Fruit fly (Drosophila melanogaster) whole organism, embryonic: Measurements from ENCODE around the gene CG32176.

Experiments
- Abd-B ChIP-seq: fragments of 200-800 bp; sonication (Bioruptor generic); optimal IDR thresholded peaks from 2 replicates; lab custom pipeline; 2018; ENCODE audit warnings: missing biosample characterization, mild to moderate bottlenecking, missing genetic modification characterization, moderate library complexity
- Atf6 ChIP-seq: fragments of 200-800 bp; sonication (Bioruptor generic); IDR thresholded peaks from 2 replicates; pipeline ENCODE4 v1.3.6; 2022; ENCODE audit warnings: missing biosample characterization, missing genetic modification characterization
- B-H2 ChIP-seq: fragments of 200-800 bp; sonication (Bioruptor generic); optimal IDR thresholded peaks from 2 replicates; lab custom pipeline; 2018; ENCODE audit warnings: missing biosample characterization, mild to moderate bottlenecking, missing genetic modification characterization
- BEAF-32 ChIP-seq: fragments of 200-800 bp; sonication (Bioruptor generic); optimal IDR thresholded peaks from 3 replicates; lab custom pipeline; 2017; ENCODE audit warnings: missing biosample characterization, missing genetic modification characterization, mild to moderate bottlenecking, moderate library complexity, missing genetic modification reagents
- Blimp-1 ChIP-seq: fragments of 200-800 bp; sonication (Bioruptor generic); optimal IDR thresholded peaks from 3 replicates; lab custom pipeline; 2018; ENCODE audit warnings: missing biosample characterization, missing genetic modification characterization, mild to moderate bottlenecking, moderate library complexity, missing genetic modification reagents
- CG10366 ChIP-seq: fragments of 200-800 bp; sonication (Bioruptor generic); IDR thresholded peaks from 2 replicates; pipeline ENCODE4 v1.3.6; 2022; ENCODE audit warnings: missing biosample characterization, missing genetic modification characterization
- CG12942 ChIP-seq: fragments of 200-800 bp; sonication (Bioruptor generic); optimal IDR thresholded peaks from 3 replicates; lab custom pipeline; 2016; ENCODE audit warnings: missing biosample characterization, missing genetic modification characterization
- CG13123 ChIP-seq: fragments of 200-800 bp; sonication (Bioruptor generic); optimal IDR thresholded peaks from 2 replicates; lab custom pipeline; 2016; ENCODE audit warnings: missing biosample characterization, missing genetic modification characterization
- CG14050 ChIP-seq: fragments of 200-800 bp; sonication (Bioruptor generic); IDR thresholded peaks from 3 replicates; pipeline ENCODE4 v1.3.6; 2022; ENCODE audit warnings: missing biosample characterization, missing genetic modification characterization
- CG15269 ChIP-seq: fragments of 200-800 bp; sonication (Bioruptor generic); optimal IDR thresholded peaks from 2 replicates; lab custom pipeline; 2018; ENCODE audit warnings: missing biosample characterization, mild to moderate bottlenecking, missing genetic modification characterization, moderate library complexity
- CG1529 ChIP-seq: fragments of 200-800 bp; sonication (Bioruptor generic); optimal IDR thresholded peaks from 3 replicates; lab custom pipeline; 2018; ENCODE audit warnings: missing biosample characterization, missing genetic modification characterization
- CG15601 ChIP-seq: fragments of 200-800 bp; sonication (Bioruptor generic); optimal IDR thresholded peaks from 3 replicates; lab custom pipeline; 2019; ENCODE audit warnings: missing biosample characterization, mild to moderate bottlenecking, missing genetic modification characterization, moderate library complexity
- CG1647 ChIP-seq: fragments of 200-800 bp; sonication (Bioruptor generic); optimal IDR thresholded peaks from 3 replicates; lab custom pipeline; 2016; ENCODE audit warnings: missing biosample characterization, missing genetic modification characterization
- CG17829 ChIP-seq: fragments of 200-800 bp; optimal IDR thresholded peaks from 2 replicates; lab custom pipeline; 2019; ENCODE audit warnings: missing biosample characterization, mild to moderate bottlenecking, missing genetic modification characterization, moderate library complexity
- CG2199 ChIP-seq: fragments of 200-800 bp; sonication (Bioruptor generic); IDR thresholded peaks from 3 replicates; pipeline ENCODE4 v1.3.6; 2022; ENCODE audit warnings: missing biosample characterization, missing genetic modification characterization
- CG2678 ChIP-seq: fragments of 200-800 bp; sonication (Bioruptor generic); optimal IDR thresholded peaks from 3 replicates; lab custom pipeline; 2019; ENCODE audit warnings: missing biosample characterization, mild to moderate bottlenecking, missing genetic modification characterization, moderate library complexity
- CG4820 ChIP-seq: fragments of 200-800 bp; sonication (Bioruptor generic); optimal IDR thresholded peaks from 3 replicates; lab custom pipeline; 2016; ENCODE audit warnings: missing biosample characterization, missing genetic modification characterization
- CG6683 ChIP-seq: fragments of 200-800 bp; sonication (Bioruptor generic); optimal IDR thresholded peaks from 2 replicates; lab custom pipeline; 2017; ENCODE audit warnings: missing biosample characterization, mild to moderate bottlenecking, missing genetic modification characterization, missing genetic modification reagents
- Camta ChIP-seq: fragments of 200-800 bp; sonication (Bioruptor generic); optimal IDR thresholded peaks from 2 replicates; lab custom pipeline; 2016; ENCODE audit warnings: missing biosample characterization, missing genetic modification characterization
- D19A ChIP-seq: fragments of 200-800 bp; optimal IDR thresholded peaks from 3 replicates; lab custom pipeline; 2019; ENCODE audit warnings: missing biosample characterization, mild to moderate bottlenecking, missing genetic modification characterization, moderate library complexity
- Fer1 ChIP-seq: fragments of 200-800 bp; sonication (Bioruptor generic); optimal IDR thresholded peaks from 2 replicates; lab custom pipeline; 2017; ENCODE audit warnings: missing biosample characterization, mild to moderate bottlenecking, missing genetic modification characterization
- Fer2 ChIP-seq: fragments of 200-800 bp; sonication (Bioruptor generic); optimal IDR thresholded peaks from 2 replicates; lab custom pipeline; 2018; ENCODE audit warnings: missing biosample characterization, mild to moderate bottlenecking, missing genetic modification characterization, moderate library complexity
- Fer3 ChIP-seq: fragments of 200-800 bp; sonication (Bioruptor generic); optimal IDR thresholded peaks from 2 replicates; lab custom pipeline; 2018; ENCODE audit warnings: missing biosample characterization, mild to moderate bottlenecking, missing genetic modification characterization, moderate library complexity
- Gug ChIP-seq: fragments of 200-800 bp; sonication (Bioruptor generic); IDR thresholded peaks from 4 replicates; pipeline ENCODE4 v1.3.6; 2022; ENCODE audit warnings: missing biosample characterization, missing genetic modification characterization
- HLH3B ChIP-seq: fragments of 200-800 bp; sonication (Bioruptor generic); IDR thresholded peaks from 2 replicates; pipeline ENCODE4 v1.3.6; 2022; ENCODE audit warnings: missing biosample characterization, missing genetic modification characterization
- Hr3 ChIP-seq: fragments of 200-800 bp; sonication (Bioruptor generic); optimal IDR thresholded peaks from 3 replicates; lab custom pipeline; 2016; ENCODE audit warnings: missing biosample characterization, missing genetic modification characterization
- Hr51 ChIP-seq, 2 experiments: fragments of 200-800 bp; sonication (Bioruptor generic); optimal IDR thresholded peaks; 2 replicates in 1 of 2; 3 replicates in 1 of 2; lab custom pipeline; 2016 to 2018; ENCODE audit warnings: missing biosample characterization in 2 of 2, missing genetic modification characterization in 2 of 2, mild to moderate bottlenecking in 1 of 2, moderate library complexity in 1 of 2
- Hsf ChIP-seq: fragments of 200-800 bp; sonication (Bioruptor generic); optimal IDR thresholded peaks from 3 replicates; lab custom pipeline; 2016; ENCODE audit warnings: missing biosample characterization, missing genetic modification characterization
- MESR4 ChIP-seq: fragments of 200-800 bp; sonication (Bioruptor generic); optimal IDR thresholded peaks from 2 replicates; lab custom pipeline; 2018; ENCODE audit warnings: missing biosample characterization, mild to moderate bottlenecking, missing genetic modification characterization, moderate library complexity
- Mad ChIP-seq: fragments of 200-800 bp; sonication (Bioruptor generic); optimal IDR thresholded peaks from 2 replicates; lab custom pipeline; 2016; ENCODE audit warnings: missing biosample characterization, missing genetic modification characterization
- Max ChIP-seq: fragments of 200-800 bp; sonication (Bioruptor generic); optimal IDR thresholded peaks from 2 replicates; lab custom pipeline; 2016; ENCODE audit warnings: missing biosample characterization, mild to moderate bottlenecking, missing genetic modification characterization
- PHDP ChIP-seq: fragments of 200-800 bp; sonication (Bioruptor generic); optimal IDR thresholded peaks from 3 replicates; lab custom pipeline; 2018; ENCODE audit warnings: missing biosample characterization, mild to moderate bottlenecking, missing genetic modification characterization, moderate library complexity
- bsh ChIP-seq, 2 experiments: fragments of 200-800 bp; sonication (Bioruptor generic); optimal IDR thresholded peaks; 2 replicates each; lab custom pipeline; 2017 to 2018; ENCODE audit warnings: mild to moderate bottlenecking in 2 of 2, missing biosample characterization in 2 of 2, missing genetic modification characterization in 2 of 2, moderate library complexity in 1 of 2
- dan ChIP-seq: fragments of 200-800 bp; sonication (Bioruptor generic); IDR thresholded peaks from 2 replicates; pipeline ENCODE4 v1.3.6; 2022; ENCODE audit warnings: missing biosample characterization, missing genetic modification characterization
- fd3F ChIP-seq: fragments of 200-800 bp; sonication (Bioruptor generic); optimal IDR thresholded peaks from 2 replicates; lab custom pipeline; 2018; ENCODE audit warnings: missing biosample characterization, mild to moderate bottlenecking, missing genetic modification characterization, moderate library complexity
- gcm ChIP-seq: fragments of 200-800 bp; sonication (Bioruptor generic); optimal IDR thresholded peaks from 2 replicates; lab custom pipeline; 2019; ENCODE audit warnings: missing biosample characterization, mild to moderate bottlenecking, missing genetic modification characterization, moderate library complexity
- gem ChIP-seq: fragments of 200-800 bp; sonication (Bioruptor generic); optimal IDR thresholded peaks from 2 replicates; lab custom pipeline; 2019; ENCODE audit warnings: missing biosample characterization, mild to moderate bottlenecking, missing genetic modification characterization, moderate library complexity
- hb ChIP-seq: fragments of 200-800 bp; sonication (Bioruptor generic); IDR thresholded peaks from 3 replicates; pipeline ENCODE4 v1.3.6; 2022; ENCODE audit warnings: missing biosample characterization, missing genetic modification characterization; ENCODE audit not compliant: partially characterized antibody
- hkb ChIP-seq, 2 experiments: fragments of 200-800 bp in 1 of 2; fragments of >200 bp in 1 of 2; sonication (Bioruptor generic) in 1 of 2; IDR thresholded peaks in 1 of 2; optimal IDR thresholded peaks in 1 of 2; 2 replicates each; pipeline versions ENCODE4 v1.3.6 to Lab custom; 2017 to 2022; ENCODE audit warnings: missing biosample characterization in 1 of 2, missing genetic modification characterization in 1 of 2
- lilli ChIP-seq: fragments of 200-800 bp; sonication (Bioruptor generic); optimal IDR thresholded peaks from 3 replicates; lab custom pipeline; 2016; ENCODE audit warnings: missing biosample characterization, missing genetic modification characterization
- lola ChIP-seq, 3 experiments: fragments of >200 bp in 2 of 3; fragments of 200-800 bp in 1 of 3; sonication (Bioruptor generic) in 1 of 3; optimal IDR thresholded peaks; 2 replicates each; lab custom pipeline; 2017 to 2019; ENCODE audit warnings: missing biosample characterization in 3 of 3, missing genetic modification characterization in 3 of 3, mild to moderate bottlenecking in 1 of 3, moderate library complexity in 1 of 3
- pum ChIP-seq: fragments of 200-800 bp; sonication (Bioruptor generic); optimal IDR thresholded peaks from 2 replicates; lab custom pipeline; 2016; ENCODE audit warnings: missing biosample characterization, missing genetic modification characterization
- sd ChIP-seq: fragments of 200-800 bp; sonication (Bioruptor generic); optimal IDR thresholded peaks from 3 replicates; lab custom pipeline; 2018; ENCODE audit warnings: missing biosample characterization, mild to moderate bottlenecking, missing genetic modification characterization, moderate library complexity
- tin ChIP-seq: fragments of 200-800 bp; sonication (Bioruptor generic); optimal IDR thresholded peaks from 3 replicates; lab custom pipeline; 2016; ENCODE audit warnings: missing biosample characterization, missing genetic modification characterization
- zfh1 ChIP-seq: fragments of 200-800 bp; sonication (Bioruptor generic); IDR thresholded peaks from 3 replicates; pipeline ENCODE4 v1.3.6; 2022; ENCODE audit warnings: missing biosample characterization, missing genetic modification characterization

CG32176 gene

DNA sequence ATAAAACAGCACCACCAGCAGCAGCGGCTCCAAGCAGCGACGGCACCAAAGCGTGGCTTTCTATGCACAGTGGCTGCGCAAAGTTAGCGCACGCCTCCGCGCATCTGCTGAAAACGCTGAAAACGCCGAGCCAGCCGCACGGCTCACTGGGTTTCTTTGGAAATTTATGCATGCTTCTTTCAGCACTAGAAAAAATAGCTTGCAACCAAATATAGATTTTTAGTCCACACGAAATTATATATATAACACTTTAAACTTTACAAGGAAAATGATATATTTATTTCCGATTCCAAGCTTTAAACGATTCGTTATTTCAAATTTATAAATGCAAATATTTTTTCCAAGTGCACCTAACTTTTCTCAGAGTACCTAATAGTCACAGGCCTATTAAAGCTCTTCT is 29.0 kb upstream of the CG32176 start (continued):
- TF ChIP-seq Mad (no peak), hkb (optimal IDR thresholded peaks at IDR 0.05; lab: Kevin White, UChicago) (no peak), hkb (GFP tag; IDR thresholded peaks at IDR 0.05; lab: Robert Waterston, UW) (peak; percentile 15; the same call in 1 of the 2 replicates), Max (GFP tag; lab: Kevin White, UChicago) (peak; percentile 16), Hr51 (GFP tag; optimal IDR thresholded peaks at IDR 0.05; lab: Kevin White, UChicago) (peak in 1 of 2 experiments; percentile 25), BEAF-32 (GFP tag; lab: Kevin White, UChicago) (no peak), CG15269 (peak; percentile 54), Fer2 (tag; lab: Kevin White, UChicago) (no peak), PHDP (tag; lab: Kevin White, UChicago) (peak; percentile 55), CG1529 (peak; percentile 1), Hr3 (GFP tag; lab: Kevin White, UChicago) (peak; percentile 15), Blimp-1 (peak; percentile 67), HLH3B (GFP tag; lab: Robert Waterston, UW) (peak; percentile 51), Fer1 (peak; percentile 17), bsh (GFP tag; optimal IDR thresholded peaks at IDR 0.05; lab: Kevin White, UChicago) (peak in 1 of 2 experiments; percentile 81), CG1647 (GFP tag; lab: Kevin White, UChicago) (no peak), gem (tag; lab: Kevin White, UChicago) (peak; percentile 72), pum (GFP tag; lab: Kevin White, UChicago) (no peak), CG10366 (GFP tag; lab: Robert Waterston, UW) (peak; percentile 33), MESR4 (no peak), CG12942 (GFP tag; lab: Kevin White, UChicago) (no peak), CG4820 (GFP tag; lab: Kevin White, UChicago) (peak; percentile 33), sd (tag; lab: Kevin White, UChicago) (no peak), B-H2 (GFP tag; lab: Kevin White, UChicago) (no peak), D19A (tag; lab: Kevin White, UChicago) (peak; percentile 31), fd3F (GFP tag; lab: Kevin White, UChicago) (peak; percentile 2), dan (GFP tag; lab: Robert Waterston, UW) (no peak), Camta (peak; percentile 10), lilli (GFP tag; lab: Kevin White, UChicago) (peak; percentile 17), Gug (GFP tag; lab: Robert Waterston, UW) (peak; percentile 37; the same call in 1 of the 4 replicates), CG2199 (GFP tag; lab: Robert Waterston, UW) (no peak), zfh1 (peak; percentile 26; the same call in 1 of the 3 replicates), lola (GFP tag; optimal IDR thresholded peaks at IDR 0.05; lab: Kevin White, UChicago) (peak in 1 of 3 experiments; percentile 63), CG6683 (no peak), CG2678 (tag; lab: Kevin White, UChicago) (peak; percentile 65), CG17829 (tag; lab: Kevin White, UChicago) (peak; percentile 4), hb (GFP tag; lab: Robert Waterston, UW) (no peak), CG14050 (GFP tag; lab: Robert Waterston, UW) (peak; percentile 21; the same call in 1 of the 3 replicates), Abd-B (GFP tag; lab: Kevin White, UChicago) (peak; percentile 31), Hsf (GFP tag; lab: Kevin White, UChicago) (peak; percentile 27), Fer3 (tag; lab: Kevin White, UChicago) (peak; percentile 18), Atf6 (GFP tag; lab: Robert Waterston, UW) (peak; percentile 32; the same call in 1 of the 2 replicates), tin (GFP tag; lab: Kevin White, UChicago) (peak; percentile 18), CG15601 (tag; lab: Kevin White, UChicago) (peak; percentile 41), gcm (peak; percentile 48), CG13123 (peak; percentile 9)
